Fruit fly (Drosophila melanogaster): ENCODE measurements around the gene Rrp1.

Gene Rrp1

dm6 chr2L:2957547-2958174 lies 14.6 kb downstream of the Rrp1 start (continued):
- TF ChIP-seq Hr4 (GFP tag; optimal IDR thresholded peaks at IDR 0.05) (peak; percentile 94), cyc (GFP tag; optimal IDR thresholded peaks at IDR 0.05) (peak; percentile 95), CG6276 (GFP tag; optimal IDR thresholded peaks at IDR 0.05) (peak; percentile 90), CG11902 (GFP tag; optimal IDR thresholded peaks at IDR 0.05) (peak; percentile 96), net (GFP tag; optimal IDR thresholded peaks at IDR 0.05) (peak; percentile 84), CG3032 (tag; optimal IDR thresholded peaks at IDR 0.05) (peak; percentile 92), acj6 (GFP tag; optimal IDR thresholded peaks at IDR 0.05) (peak; percentile 91), Sox102F (GFP tag; optimal IDR thresholded peaks at IDR 0.05) (peak; percentile 91), achi (GFP tag; optimal IDR thresholded peaks at IDR 0.05) (peak; percentile 91), dsx (GFP tag; optimal IDR thresholded peaks at IDR 0.05; ENCODE audit: poor library complexity, severe bottlenecking) (peak; percentile 91), lz (GFP tag; optimal IDR thresholded peaks at IDR 0.05) (peak; percentile 94), Gug (GFP tag; IDR thresholded peaks at IDR 0.05) (peak; percentile 81), eg (GFP tag; IDR thresholded peaks at IDR 0.05) (peak; percentile 86), CG16779 (tag; optimal IDR thresholded peaks at IDR 0.05) (peak; percentile 84), dac (GFP tag; optimal IDR thresholded peaks at IDR 0.05) (peak; percentile 85), fd85E (GFP tag; optimal IDR thresholded peaks at IDR 0.05) (peak; percentile 56), CG32006 (GFP tag; optimal IDR thresholded peaks at IDR 0.05) (peak; percentile 94), topi (GFP tag; optimal IDR thresholded peaks at IDR 0.05) (peak; percentile 93), CG4318 (GFP tag; optimal IDR thresholded peaks at IDR 0.05) (peak; percentile 91), salr (GFP tag; optimal IDR thresholded peaks at IDR 0.05) (peak; percentile 58 to 88), Eip78C (GFP tag) (peak; percentile 97), CG11294 (GFP tag; IDR thresholded peaks at IDR 0.05) (peak; percentile 75; the same call in 1 of the 2 replicates), Lpt (GFP tag; optimal IDR thresholded peaks at IDR 0.05) (peak; percentile 84), Blimp-1 (GFP tag; optimal IDR thresholded peaks at IDR 0.05) (peak; percentile 82), CG6808 (GFP tag; optimal IDR thresholded peaks at IDR 0.05) (peak; percentile 89), CG6163 (GFP tag; IDR thresholded peaks at IDR 0.05) (peak; percentile 78; the same call in 2 of the 3 replicates), CG8119 (GFP tag; IDR thresholded peaks at IDR 0.05) (peak; percentile 89), Ets96B (tag; optimal IDR thresholded peaks at IDR 0.05) (peak; percentile 87)

- TF ChIP-seq CG16779 (tag; optimal IDR thresholded peaks at IDR 0.05): no peak
Observed at dm6 chr2L:2956992-2957391, 15.3 kb downstream of the Rrp1 start.

dm6 chr2L:2956358-2956757 lies 15.9 kb downstream of the Rrp1 start:
- TF ChIP-seq OdsH (GFP tag; optimal IDR thresholded peaks at IDR 0.05) (peak; percentile 47), CG8632 (GFP tag; optimal IDR thresholded peaks at IDR 0.05) (peak; percentile 10), achi (GFP tag; optimal IDR thresholded peaks at IDR 0.05) (peak; percentile 56), net (GFP tag; optimal IDR thresholded peaks at IDR 0.05) (peak; percentile 44), Gug (GFP tag; IDR thresholded peaks at IDR 0.05) (peak; percentile 20; the same call in 1 of the 2 replicates), topi (GFP tag; optimal IDR thresholded peaks at IDR 0.05) (peak; percentile 52), CG10669 (GFP tag; optimal IDR thresholded peaks at IDR 0.05) (peak; percentile 64), dsx (GFP tag; optimal IDR thresholded peaks at IDR 0.05; ENCODE audit: poor library complexity, severe bottlenecking) (peak; percentile 66), CG6276 (GFP tag; optimal IDR thresholded peaks at IDR 0.05) (peak; percentile 74), Sox14 (GFP tag; optimal IDR thresholded peaks at IDR 0.05) (peak; percentile 45), CG4318 (GFP tag; optimal IDR thresholded peaks at IDR 0.05) (peak; percentile 60), Sox102F (GFP tag; optimal IDR thresholded peaks at IDR 0.05) (peak; percentile 24), cyc (GFP tag; optimal IDR thresholded peaks at IDR 0.05) (no peak), pdm3 (GFP tag; optimal IDR thresholded peaks at IDR 0.05) (peak; percentile 44), CG7368 (GFP tag; optimal IDR thresholded peaks at IDR 0.05) (peak; percentile 36), CG3032 (tag; optimal IDR thresholded peaks at IDR 0.05) (peak; percentile 67), CG3919 (GFP tag; optimal IDR thresholded peaks at IDR 0.05) (peak; percentile 43), lz (GFP tag; optimal IDR thresholded peaks at IDR 0.05) (peak; percentile 35), Hr38 (GFP tag; optimal IDR thresholded peaks at IDR 0.05) (no peak), spab (GFP tag; optimal IDR thresholded peaks at IDR 0.05) (peak; percentile 63), CG11762 (GFP tag; optimal IDR thresholded peaks at IDR 0.05; ENCODE audit: insufficient read depth) (peak; percentile 25), Ets21C (GFP tag; optimal IDR thresholded peaks at IDR 0.05) (no peak), svp (GFP tag) (no peak), Hr4 (GFP tag; optimal IDR thresholded peaks at IDR 0.05) (peak; percentile 75), Sox15 (GFP tag; optimal IDR thresholded peaks at IDR 0.05) (peak; percentile 16), dac (GFP tag; optimal IDR thresholded peaks at IDR 0.05) (peak; percentile 47), ss (GFP tag; optimal IDR thresholded peaks at IDR 0.05) (peak in 1 of 2 experiments; percentile 54), Eip78C (GFP tag) (peak; percentile 91), vri (GFP tag; optimal IDR thresholded peaks at IDR 0.05) (no peak), fd59A (GFP tag; optimal IDR thresholded peaks at IDR 0.05) (peak; percentile 62), Blimp-1 (GFP tag; optimal IDR thresholded peaks at IDR 0.05) (no peak), CG31627 (GFP tag; optimal IDR thresholded peaks at IDR 0.05) (no peak)

All from whole organism, prepupa.